Fruit fly (Drosophila melanogaster) whole organism, embryonic: ENCODE data around the gene CG14022.

Source experiments
- Blimp-1 ChIP-seq: fragments of 200-800 bp; sonication (Bioruptor generic); optimal IDR thresholded peaks from 3 replicates; lab custom pipeline; 2018; ENCODE audit warnings: missing biosample characterization, missing genetic modification characterization, mild to moderate bottlenecking, moderate library complexity, missing genetic modification reagents
- CG14441 ChIP-seq: fragments of 200-800 bp; sonication (Bioruptor generic); IDR thresholded peaks from 2 replicates; pipeline ENCODE4 v1.3.6; 2022; ENCODE audit warnings: missing biosample characterization, missing genetic modification characterization
- CG15073 ChIP-seq: fragments of 200-800 bp; sonication (Bioruptor generic); optimal IDR thresholded peaks from 2 replicates; lab custom pipeline; 2016; ENCODE audit warnings: missing biosample characterization, missing genetic modification characterization
- CG1529 ChIP-seq: fragments of 200-800 bp; sonication (Bioruptor generic); optimal IDR thresholded peaks from 3 replicates; lab custom pipeline; 2018; ENCODE audit warnings: missing biosample characterization, missing genetic modification characterization
- CG15479 ChIP-seq: fragments of 200-800 bp; sonication (Bioruptor generic); optimal IDR thresholded peaks from 3 replicates; lab custom pipeline; 2019; ENCODE audit warnings: missing biosample characterization, mild to moderate bottlenecking, missing genetic modification characterization, moderate library complexity
- CG15601 ChIP-seq: fragments of 200-800 bp; sonication (Bioruptor generic); optimal IDR thresholded peaks from 3 replicates; lab custom pipeline; 2019; ENCODE audit warnings: missing biosample characterization, mild to moderate bottlenecking, missing genetic modification characterization, moderate library complexity
- CG17328 ChIP-seq: fragments of 200-800 bp; sonication (Bioruptor generic); IDR thresholded peaks from 2 replicates; pipeline ENCODE4 v1.3.6; 2022; ENCODE audit warnings: missing biosample characterization, missing genetic modification characterization
- CG17359 ChIP-seq: fragments of 200-800 bp; sonication (Bioruptor generic); optimal IDR thresholded peaks from 3 replicates; lab custom pipeline; 2018; ENCODE audit warnings: missing biosample characterization, mild to moderate bottlenecking, missing genetic modification characterization, moderate library complexity
- CG18011 ChIP-seq: fragments of 200-800 bp; sonication (Bioruptor generic); optimal IDR thresholded peaks from 2 replicates; lab custom pipeline; 2017; ENCODE audit warnings: missing biosample characterization, missing genetic modification characterization, mild to moderate bottlenecking, moderate library complexity, missing genotype
- CG18619 ChIP-seq: fragments of 200-800 bp; sonication (Bioruptor generic); optimal IDR thresholded peaks from 3 replicates; lab custom pipeline; 2017; ENCODE audit warnings: missing biosample characterization, mild to moderate bottlenecking, missing genetic modification characterization
- CG3065 ChIP-seq: fragments of 200-800 bp; sonication (Bioruptor generic); optimal IDR thresholded peaks from 2 replicates; lab custom pipeline; 2016; ENCODE audit warnings: missing biosample characterization, missing genetic modification characterization
- CG34422 ChIP-seq: fragments of 200-800 bp; sonication (Bioruptor generic); IDR thresholded peaks from 3 replicates; pipeline ENCODE4 v1.3.6; 2022; ENCODE audit warnings: missing biosample characterization, missing genetic modification characterization
- CG4360 ChIP-seq: fragments of 200-800 bp; sonication (Bioruptor generic); IDR thresholded peaks from 2 replicates; pipeline ENCODE4 v1.3.6; 2022; ENCODE audit warnings: missing biosample characterization, missing genetic modification characterization
- CG4404 ChIP-seq: fragments of 200-800 bp; sonication (Bioruptor generic); IDR thresholded peaks from 2 replicates; pipeline ENCODE4 v1.3.6; 2022; ENCODE audit warnings: missing biosample characterization, missing genetic modification characterization
- CG5180 ChIP-seq: fragments of 200-800 bp; sonication (Bioruptor generic); optimal IDR thresholded peaks from 3 replicates; lab custom pipeline; 2017; ENCODE audit warnings: missing biosample characterization, missing genetic modification characterization, mild to moderate bottlenecking, moderate library complexity, missing genetic modification reagents
- CG6765 ChIP-seq: fragments of 200-800 bp; sonication (Bioruptor generic); optimal IDR thresholded peaks from 3 replicates; lab custom pipeline; 2017; ENCODE audit warnings: missing biosample characterization, mild to moderate bottlenecking, missing genetic modification characterization
- CG9215 ChIP-seq: fragments of 200-800 bp; sonication (Bioruptor generic); IDR thresholded peaks from 2 replicates; pipeline ENCODE4 v1.3.6; 2022; ENCODE audit warnings: missing biosample characterization, missing genetic modification characterization
- GATAe ChIP-seq: fragments of 200-800 bp; sonication (Bioruptor generic); conservative IDR thresholded peaks from 2 replicates; pipeline ENCODE4 v1.3.6; 2022; ENCODE audit warnings: missing biosample characterization, missing genetic modification characterization
- Kr ChIP-seq: fragments of 200-800 bp; sonication (Bioruptor generic); optimal IDR thresholded peaks from 2 replicates; lab custom pipeline; 2017; ENCODE audit warnings: missing biosample characterization, mild to moderate bottlenecking, missing genetic modification characterization
- Med ChIP-seq: fragments of 200-800 bp; sonication (Bioruptor generic); peaks from one replicate; lab custom pipeline; 2016; ENCODE audit warnings: missing biosample characterization, missing genetic modification characterization, mild to moderate bottlenecking, inconsistent platforms, moderate library complexity
- chm ChIP-seq: fragments of 200-800 bp; sonication (Bioruptor generic); IDR thresholded peaks from 2 replicates; pipeline ENCODE4 v1.3.6; 2022; ENCODE audit warnings: missing biosample characterization, missing genetic modification characterization
- ci ChIP-seq: fragments of 200-800 bp; sonication (Bioruptor generic); IDR thresholded peaks from 3 replicates; pipeline ENCODE4 v1.3.6; 2022; ENCODE audit warnings: missing biosample characterization, missing genetic modification characterization
- crol ChIP-seq: fragments of 200-800 bp; sonication (Bioruptor generic); IDR thresholded peaks from 2 replicates; pipeline ENCODE4 v1.3.6; 2022; ENCODE audit warnings: missing biosample characterization, missing genetic modification characterization
- dimm ChIP-seq: fragments of 200-800 bp; sonication (Bioruptor generic); IDR thresholded peaks from 2 replicates; pipeline ENCODE4 v1.3.6; 2022; ENCODE audit warnings: missing biosample characterization, missing genetic modification characterization
- en ChIP-seq: fragments of 200-800 bp; sonication (Bioruptor generic); optimal IDR thresholded peaks from 2 replicates; lab custom pipeline; 2016; ENCODE audit warnings: missing biosample characterization, missing genetic modification characterization
- eve ChIP-seq, 2 experiments: fragments of >200 bp; optimal IDR thresholded peaks; 2 replicates each; lab custom pipeline; 2017; ENCODE audit warnings: missing biosample characterization in 2 of 2, missing genetic modification characterization in 2 of 2
- gcm ChIP-seq: fragments of 200-800 bp; sonication (Bioruptor generic); optimal IDR thresholded peaks from 2 replicates; lab custom pipeline; 2019; ENCODE audit warnings: missing biosample characterization, mild to moderate bottlenecking, missing genetic modification characterization, moderate library complexity
- gem ChIP-seq: fragments of 200-800 bp; sonication (Bioruptor generic); optimal IDR thresholded peaks from 2 replicates; lab custom pipeline; 2019; ENCODE audit warnings: missing biosample characterization, mild to moderate bottlenecking, missing genetic modification characterization, moderate library complexity
- gt ChIP-seq: fragments of 200-800 bp; sonication (Bioruptor generic); IDR thresholded peaks from 2 replicates; pipeline ENCODE4 v1.3.6; 2022; ENCODE audit warnings: missing biosample characterization, missing genetic modification characterization
- kah ChIP-seq: fragments of 200-800 bp; sonication (Bioruptor generic); optimal IDR thresholded peaks from 2 replicates; lab custom pipeline; 2018; ENCODE audit warnings: missing biosample characterization, mild to moderate bottlenecking, missing genetic modification characterization
- kni ChIP-seq: fragments of 200-800 bp; sonication (Bioruptor generic); optimal IDR thresholded peaks from 3 replicates; lab custom pipeline; 2017; ENCODE audit warnings: mild to moderate bottlenecking, missing biosample characterization, missing genetic modification reagents, missing genetic modification characterization
- lbe ChIP-seq: fragments of 200-800 bp; sonication (Bioruptor generic); optimal IDR thresholded peaks from 2 replicates; lab custom pipeline; 2016; ENCODE audit warnings: missing biosample characterization, mild to moderate bottlenecking, missing genetic modification characterization
- nom ChIP-seq: fragments of 200-800 bp; sonication (Bioruptor generic); optimal IDR thresholded peaks from 2 replicates; lab custom pipeline; 2017; ENCODE audit warnings: missing biosample characterization, missing genetic modification characterization, mild to moderate bottlenecking, moderate library complexity, missing genetic modification reagents
- pho ChIP-seq: fragments of 200-800 bp; sonication (Bioruptor generic); optimal IDR thresholded peaks from 2 replicates; lab custom pipeline; 2016; ENCODE audit warnings: missing biosample characterization, missing genetic modification characterization
- pzg ChIP-seq: fragments of 200-800 bp; sonication (Bioruptor generic); optimal IDR thresholded peaks from 3 replicates; lab custom pipeline; 2018; ENCODE audit warnings: missing biosample characterization, mild to moderate bottlenecking, missing genetic modification characterization, moderate library complexity
- repo ChIP-seq: fragments of 200-800 bp; sonication (Bioruptor generic); optimal IDR thresholded peaks from 2 replicates; lab custom pipeline; 2016; ENCODE audit warnings: missing biosample characterization, missing genetic modification characterization
- sens ChIP-seq: fragments of 200-800 bp; sonication (Bioruptor generic); peaks from one replicate; lab custom pipeline; 2016; ENCODE audit warnings: missing biosample characterization, missing genetic modification characterization
- sens-2 ChIP-seq: fragments of 200-800 bp; sonication (Bioruptor generic); IDR thresholded peaks from 2 replicates; pipeline ENCODE4 v1.3.6; 2022; ENCODE audit warnings: missing biosample characterization, missing genetic modification characterization
- shn ChIP-seq: fragments of 200-800 bp; sonication (Bioruptor generic); optimal IDR thresholded peaks from 3 replicates; lab custom pipeline; 2016; ENCODE audit warnings: missing biosample characterization, missing genetic modification characterization
- slp2 ChIP-seq: fragments of 200-800 bp; sonication (Bioruptor generic); optimal IDR thresholded peaks from 2 replicates; lab custom pipeline; 2016; ENCODE audit warnings: missing biosample characterization, missing genetic modification characterization
- sna ChIP-seq: fragments of 200-800 bp; sonication (Bioruptor generic); IDR thresholded peaks from 2 replicates; pipeline ENCODE4 v1.3.6; 2022; ENCODE audit warnings: missing biosample characterization, missing genetic modification characterization; ENCODE audit not compliant: partially characterized antibody
- tup ChIP-seq: fragments of 200-800 bp; sonication (Bioruptor generic); optimal IDR thresholded peaks from 2 replicates; lab custom pipeline; 2016; ENCODE audit warnings: missing biosample characterization, mild to moderate bottlenecking, missing genetic modification characterization, moderate library complexity
- twi ChIP-seq: fragments of 200-800 bp; optimal IDR thresholded peaks from 2 replicates; lab custom pipeline; 2019; ENCODE audit warnings: missing biosample characterization, mild to moderate bottlenecking, missing genetic modification characterization, moderate library complexity
- unc-4 ChIP-seq: fragments of 200-800 bp; sonication (Bioruptor generic); IDR thresholded peaks from 2 replicates; pipeline ENCODE4 v1.3.6; 2022; ENCODE audit warnings: missing biosample characterization, missing genetic modification characterization; ENCODE audit not compliant: partially characterized antibody

Gene CG14022

DNA sequence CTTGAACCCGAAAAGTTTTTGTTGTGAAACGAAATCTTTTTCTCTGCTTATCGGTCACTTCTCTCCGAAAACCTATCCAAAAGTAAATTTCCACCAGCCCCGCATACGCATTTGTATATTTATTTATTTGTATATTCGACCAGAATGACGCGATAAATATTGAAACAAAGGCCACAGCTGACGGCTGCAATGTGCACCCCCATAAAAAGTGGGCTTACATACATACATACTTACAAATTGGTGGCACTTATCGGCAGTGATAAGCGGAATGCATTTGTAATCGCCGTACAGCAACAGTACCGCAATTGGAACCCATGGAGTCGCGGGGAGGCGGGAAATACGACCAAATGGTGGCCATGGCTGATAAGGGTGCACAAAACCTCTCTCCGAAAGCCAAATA lies 37.5 kb downstream of the CG14022 start:
- TF ChIP-seq CG9215 (GFP tag; lab: Robert Waterston, UW) (no peak), CG34422 (GFP tag; lab: Robert Waterston, UW) (no peak), twi (tag; lab: Kevin White, UChicago) (peak; percentile 42), chm (no peak), CG15479 (GFP tag; lab: Kevin White, UChicago) (peak; percentile 19), CG6765 (GFP tag; lab: Kevin White, UChicago) (no peak), CG1529 (no peak), slp2 (no peak), eve (GFP tag; optimal IDR thresholded peaks at IDR 0.05; lab: Kevin White, UChicago) (no peak), crol (peak; percentile 76), sna (no peak), gcm (GFP tag; lab: Kevin White, UChicago) (peak; percentile 74), dimm (no peak), sens-2 (0 out of 2 replicates have a peak, but pooled peaks have one; percentile 15), kah (no peak), CG5180 (GFP tag; lab: Kevin White, UChicago) (peak; percentile 47), gt (GFP tag; lab: Robert Waterston, UW) (no peak), pho (GFP tag; lab: Kevin White, UChicago) (no peak), GATAe (GFP tag; lab: Robert Waterston, UW) (peak; percentile 21; the same call in 1 of the 2 replicates), sens (GFP tag; lab: Kevin White, UChicago) (peak; percentile 46), CG18619 (no peak), CG15073 (GFP tag; lab: Kevin White, UChicago) (no peak), Med (GFP tag; lab: Kevin White, UChicago) (peak; percentile 41)
- TF ChIP-seq, all 482 proteins: peak for 9

DNA sequence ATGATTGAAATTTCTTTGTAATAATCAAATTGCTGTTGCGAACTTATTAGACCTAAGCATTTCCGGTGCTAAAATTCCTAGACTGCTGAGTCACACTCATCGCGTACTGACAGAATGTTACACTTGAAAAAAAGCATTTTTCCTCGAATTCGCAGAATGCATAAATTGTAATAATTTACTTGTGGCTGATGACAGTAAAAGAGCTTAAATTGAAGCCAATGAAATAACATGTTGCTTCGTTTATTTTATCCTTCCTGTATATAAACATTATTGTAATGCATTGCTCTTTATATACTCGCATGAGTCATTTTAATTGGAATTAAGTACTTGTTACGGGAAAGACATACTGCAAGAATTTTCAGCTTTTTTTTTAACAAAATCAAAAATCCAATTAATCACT lies 38.1 kb downstream of the CG14022 start:
- TF ChIP-seq pzg (GFP tag; lab: Kevin White, UChicago) = no peak
- TF ChIP-seq CG17359 (tag; lab: Kevin White, UChicago) = no peak
- no peak for TF ChIP-seq CG17328 (GFP tag; lab: Robert Waterston, UW)
- TF ChIP-seq CG6765 (GFP tag; lab: Kevin White, UChicago) = no peak
- no peak for TF ChIP-seq CG3065 (GFP tag; lab: Kevin White, UChicago)
- no peak for TF ChIP-seq CG14441
- no peak for TF ChIP-seq repo (GFP tag; lab: Kevin White, UChicago)
- no peak for TF ChIP-seq CG18011 (GFP tag; lab: Kevin White, UChicago)

DNA sequence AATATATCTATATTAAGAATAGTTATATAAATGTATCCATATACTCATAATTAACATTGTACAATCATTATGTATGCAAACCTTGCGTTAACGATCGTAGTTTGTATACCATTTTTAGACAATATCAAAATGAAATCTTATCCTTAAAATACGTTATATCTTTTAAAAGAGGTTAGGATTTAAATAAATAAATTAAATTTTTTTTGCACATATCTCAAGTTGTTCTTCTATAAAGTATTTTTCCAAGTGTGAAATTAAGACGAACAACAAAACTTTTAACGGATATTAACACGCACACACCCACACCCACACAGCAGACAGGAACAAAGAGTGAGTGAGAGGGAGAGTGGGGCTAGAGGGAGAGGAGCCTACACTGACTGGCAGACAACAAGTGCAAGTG lies 38.8 kb downstream of the CG14022 start:
- TF ChIP-seq gem (tag; lab: Kevin White, UChicago) = peak; percentile 5
- peak; percentile 25 for TF ChIP-seq lbe (GFP tag; lab: Kevin White, UChicago)
- peak; percentile 25 for TF ChIP-seq Blimp-1 (GFP tag; lab: Kevin White, UChicago)
- peak; percentile 65 for TF ChIP-seq nom (GFP tag; lab: Kevin White, UChicago)
- no peak for TF ChIP-seq CG15479 (GFP tag; lab: Kevin White, UChicago)

DNA sequence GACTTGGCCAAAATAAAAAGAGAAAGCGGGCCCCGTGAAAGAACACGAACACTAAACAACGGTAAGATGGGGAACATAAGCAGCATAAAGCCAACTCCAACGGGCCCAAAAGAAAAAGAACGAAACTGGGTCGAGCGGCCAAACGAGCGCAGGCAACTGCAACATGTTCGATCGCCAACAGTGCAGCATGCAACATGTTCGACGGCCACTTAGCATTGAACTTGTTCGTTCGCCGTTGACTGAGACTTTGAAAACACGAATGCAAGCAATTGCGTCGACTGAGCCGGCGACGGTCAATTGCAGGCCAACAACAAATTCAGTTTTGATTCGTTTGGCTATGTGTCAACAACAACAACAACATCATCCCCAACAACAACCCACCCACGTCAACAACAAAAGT lies 40.0 kb downstream of the CG14022 start, which contains the start of gene vri:
Gene vri, plus strand, starts transcription at position 224 of the 400 bp plus-strand sequence.
- TF ChIP-seq tup (no peak), shn (no peak), CG5180 (GFP tag; lab: Kevin White, UChicago) (peak; percentile 98), kni (peak; percentile 43), Kr (GFP tag; lab: Kevin White, UChicago) (no peak), ci (GFP tag; lab: Robert Waterston, UW) (0 out of 3 replicates have a peak, but pooled peaks have one; percentile 25), en (no peak), unc-4 (GFP tag; lab: Robert Waterston, UW) (no peak), Blimp-1 (GFP tag; lab: Kevin White, UChicago) (peak; percentile 70), CG4404 (no peak), CG15601 (peak; percentile 26), CG4360 (GFP tag; lab: Robert Waterston, UW) (peak; percentile 79)
- TF ChIP-seq, all 482 proteins: peak for 6
